Fruit fly (Drosophila melanogaster) whole organism, prepupa: ENCODE results near the gene Fer3HCH.

ENCODE experiments used
- CG11762 ChIP-seq: fragments of 200-800 bp; sonication (Bioruptor generic); optimal IDR thresholded peaks from 3 replicates; lab custom pipeline; 2016; ENCODE audit warnings: missing biosample characterization, missing genetic modification characterization; ENCODE audit not compliant: insufficient read depth
- CG16779 ChIP-seq: fragments of 200-800 bp; sonication (Bioruptor generic); optimal IDR thresholded peaks from 3 replicates; lab custom pipeline; 2017; ENCODE audit warnings: missing biosample characterization, mild to moderate bottlenecking, missing genetic modification characterization
- CG4318 ChIP-seq: fragments of 200-800 bp; sonication (Bioruptor generic); optimal IDR thresholded peaks from 3 replicates; lab custom pipeline; 2017; ENCODE audit warnings: missing biosample characterization, mild to moderate bottlenecking, missing genetic modification characterization
- CG7368 ChIP-seq: fragments of 200-800 bp; sonication (Bioruptor generic); optimal IDR thresholded peaks from 3 replicates; lab custom pipeline; 2016; ENCODE audit warnings: missing biosample characterization, missing genetic modification characterization
- CG8119 ChIP-seq: fragments of 200-800 bp; sonication (Bioruptor generic); IDR thresholded peaks from 3 replicates; pipeline ENCODE4 v1.3.6; 2022; ENCODE audit warnings: missing biosample characterization, missing genetic modification characterization
- CG8319 ChIP-seq: fragments of 200-800 bp; sonication (Bioruptor generic); optimal IDR thresholded peaks from 3 replicates; lab custom pipeline; 2016; ENCODE audit warnings: missing biosample characterization, missing genetic modification characterization
- Eip75B ChIP-seq: fragments of 200-800 bp; sonication (Bioruptor generic); optimal IDR thresholded peaks from 3 replicates; lab custom pipeline; 2016; ENCODE audit warnings: missing biosample characterization, missing genetic modification characterization
- Gug ChIP-seq: fragments of 200-800 bp; sonication (Bioruptor generic); IDR thresholded peaks from 2 replicates; pipeline ENCODE4 v1.3.6; 2022; ENCODE audit warnings: missing biosample characterization, missing genetic modification characterization
- Hr39 ChIP-seq: fragments of 200-800 bp; sonication (Bioruptor generic); optimal IDR thresholded peaks from 2 replicates; lab custom pipeline; 2016; ENCODE audit warnings: missing biosample characterization, missing genetic modification characterization
- OdsH ChIP-seq: fragments of 200-800 bp; sonication (Bioruptor generic); optimal IDR thresholded peaks from 3 replicates; lab custom pipeline; 2016; ENCODE audit warnings: missing biosample characterization, missing genetic modification characterization
- Sox102F ChIP-seq: fragments of 200-800 bp; sonication (Bioruptor generic); optimal IDR thresholded peaks from 2 replicates; lab custom pipeline; 2016; ENCODE audit warnings: missing biosample characterization, mild to moderate bottlenecking, missing genetic modification characterization
- ss ChIP-seq, 2 experiments: fragments of 200-800 bp; sonication (Bioruptor generic); optimal IDR thresholded peaks; 2 replicates in 1 of 2; 3 replicates in 1 of 2; lab custom pipeline; 2017 to 2018; ENCODE audit warnings: mild to moderate bottlenecking in 2 of 2, missing biosample characterization in 2 of 2, missing genetic modification characterization in 2 of 2, moderate library complexity in 1 of 2
- svp ChIP-seq: fragments of 200-800 bp; sonication (Bioruptor generic); peaks from one replicate; lab custom pipeline; 2016; ENCODE audit warnings: missing biosample characterization, missing genetic modification characterization

- peak in 1 of 2 experiments; percentile 56 for TF ChIP-seq ss (GFP tag; optimal IDR thresholded peaks at IDR 0.05; lab: Kevin White, UChicago)
- TF ChIP-seq Hr39 (GFP tag; lab: Kevin White, UChicago): no peak
- no peak for TF ChIP-seq OdsH
- TF ChIP-seq CG7368 (GFP tag; lab: Kevin White, UChicago): no peak
- TF ChIP-seq Eip75B: no peak
- no peak; the same call in 2 of the 3 replicates for TF ChIP-seq CG8119 (GFP tag; lab: Robert Waterston, UW)
- TF ChIP-seq svp (GFP tag; lab: Kevin White, UChicago): no peak
- no peak for TF ChIP-seq CG11762 (GFP tag; lab: Kevin White, UChicago)
- TF ChIP-seq CG16779 (tag; lab: Kevin White, UChicago): no peak
- TF ChIP-seq Sox102F (GFP tag; lab: Kevin White, UChicago): no peak
- TF ChIP-seq Gug: no peak
- no peak for TF ChIP-seq CG8319 (GFP tag; lab: Kevin White, UChicago)
- TF ChIP-seq CG4318 (GFP tag; lab: Kevin White, UChicago): no peak
These were observed 41.1 kb upstream of the Fer3HCH start for dm6 chrX:13149083-13149482.
